Fruit fly (Drosophila melanogaster) whole organism, embryonic: ENCODE measurements around the gene sun.

Experiments
- Asciz ChIP-seq: fragments of 200-800 bp; sonication (Bioruptor generic); optimal IDR thresholded peaks from 2 replicates; lab custom pipeline; 2017; ENCODE audit warnings: missing biosample characterization, mild to moderate bottlenecking, missing genetic modification characterization, missing genetic modification reagents
- Awh ChIP-seq: fragments of 200-800 bp; sonication (Bioruptor generic); IDR thresholded peaks from 2 replicates; pipeline ENCODE4, ENCODE4 v1.3.6; 2022; ENCODE audit warnings: missing biosample characterization, missing genetic modification characterization
- B-H1 ChIP-seq: fragments of 200-800 bp; sonication (Bioruptor generic); IDR thresholded peaks from 3 replicates; pipeline ENCODE4 v1.3.6; 2022; ENCODE audit warnings: missing biosample characterization, missing genetic modification characterization
- CG10654 ChIP-seq: fragments of 200-800 bp; sonication (Bioruptor generic); optimal IDR thresholded peaks from 2 replicates; lab custom pipeline; 2016; ENCODE audit warnings: missing biosample characterization, missing genetic modification characterization
- CG11504 ChIP-seq: fragments of 200-800 bp; sonication (Bioruptor generic); optimal IDR thresholded peaks from 3 replicates; lab custom pipeline; 2019; ENCODE audit warnings: missing biosample characterization, mild to moderate bottlenecking, missing genetic modification characterization, moderate library complexity
- CG12391 ChIP-seq: fragments of 200-800 bp; sonication (Bioruptor generic); optimal IDR thresholded peaks from 3 replicates; lab custom pipeline; 2018; ENCODE audit warnings: missing biosample characterization, mild to moderate bottlenecking, missing genetic modification characterization, moderate library complexity
- CG12659 ChIP-seq: fragments of 200-800 bp; sonication (Bioruptor generic); optimal IDR thresholded peaks from 3 replicates; lab custom pipeline; 2017; ENCODE audit warnings: mild to moderate bottlenecking, missing biosample characterization, missing genetic modification reagents, missing genetic modification characterization
- CG13424 ChIP-seq: fragments of 200-800 bp; sonication (Bioruptor generic); optimal IDR thresholded peaks from 2 replicates; lab custom pipeline; 2019; ENCODE audit warnings: missing biosample characterization, mild to moderate bottlenecking, missing genetic modification characterization, moderate library complexity
- CG15073 ChIP-seq: fragments of 200-800 bp; sonication (Bioruptor generic); optimal IDR thresholded peaks from 2 replicates; lab custom pipeline; 2016; ENCODE audit warnings: missing biosample characterization, missing genetic modification characterization
- CG1529 ChIP-seq: fragments of 200-800 bp; sonication (Bioruptor generic); optimal IDR thresholded peaks from 3 replicates; lab custom pipeline; 2018; ENCODE audit warnings: missing biosample characterization, missing genetic modification characterization
- CG15514 ChIP-seq: fragments of 200-800 bp; sonication (Bioruptor generic); optimal IDR thresholded peaks from 3 replicates; lab custom pipeline; 2017; ENCODE audit warnings: missing biosample characterization, missing genetic modification characterization, mild to moderate bottlenecking, moderate library complexity, missing genetic modification reagents
- CG15696 ChIP-seq: fragments of 200-800 bp; sonication (Bioruptor generic); optimal IDR thresholded peaks from 2 replicates; lab custom pipeline; 2019; ENCODE audit warnings: missing biosample characterization, mild to moderate bottlenecking, missing genetic modification characterization, moderate library complexity
- CG18262 ChIP-seq: fragments of 200-800 bp; optimal IDR thresholded peaks from 3 replicates; lab custom pipeline; 2019; ENCODE audit warnings: missing biosample characterization, mild to moderate bottlenecking, missing genetic modification characterization, moderate library complexity
- CG2712 ChIP-seq: fragments of 200-800 bp; optimal IDR thresholded peaks from 3 replicates; lab custom pipeline; 2019; ENCODE audit warnings: missing biosample characterization, mild to moderate bottlenecking, missing genetic modification characterization, moderate library complexity
- CG42726 ChIP-seq: fragments of 200-800 bp; sonication (Bioruptor generic); IDR thresholded peaks from 2 replicates; pipeline ENCODE4 v1.3.6; 2022; ENCODE audit warnings: missing biosample characterization, missing genetic modification characterization; ENCODE audit not compliant: partially characterized antibody
- CG4328 ChIP-seq: fragments of 200-800 bp; sonication (Bioruptor generic); optimal IDR thresholded peaks from 3 replicates; lab custom pipeline; 2017; ENCODE audit warnings: missing biosample characterization, missing genetic modification reagents, missing genetic modification characterization
- CG4617 ChIP-seq: fragments of 200-800 bp; sonication (Bioruptor generic); optimal IDR thresholded peaks from 3 replicates; lab custom pipeline; 2016; ENCODE audit warnings: missing biosample characterization, missing genetic modification characterization, borderline replicate concordance
- CG5180 ChIP-seq: fragments of 200-800 bp; sonication (Bioruptor generic); optimal IDR thresholded peaks from 3 replicates; lab custom pipeline; 2017; ENCODE audit warnings: missing biosample characterization, missing genetic modification characterization, mild to moderate bottlenecking, moderate library complexity, missing genetic modification reagents
- CG6254 ChIP-seq: fragments of 200-800 bp; sonication (Bioruptor generic); optimal IDR thresholded peaks from 3 replicates; lab custom pipeline; 2017; ENCODE audit warnings: mild to moderate bottlenecking, missing biosample characterization, missing genetic modification reagents, missing genetic modification characterization
- CG6791 ChIP-seq: fragments of 200-800 bp; sonication (Bioruptor generic); IDR thresholded peaks from 3 replicates; pipeline ENCODE4 v1.3.6; 2022; ENCODE audit warnings: missing biosample characterization, missing genetic modification characterization; ENCODE audit not compliant: partially characterized antibody
- CG6813 ChIP-seq: fragments of 200-800 bp; sonication (Bioruptor generic); optimal IDR thresholded peaks from 2 replicates; lab custom pipeline; 2017; ENCODE audit warnings: missing biosample characterization, missing genetic modification characterization, mild to moderate bottlenecking, moderate library complexity, missing genetic modification reagents
- CG7271 ChIP-seq: fragments of 200-800 bp; sonication (Bioruptor generic); optimal IDR thresholded peaks from 2 replicates; lab custom pipeline; 2018; ENCODE audit warnings: missing biosample characterization, mild to moderate bottlenecking, missing genetic modification characterization, moderate library complexity
- CG7357 ChIP-seq: fragments of 200-800 bp; sonication (Bioruptor generic); IDR thresholded peaks from 3 replicates; pipeline ENCODE4 v1.3.6; 2022; ENCODE audit warnings: missing biosample characterization, missing genetic modification characterization
- CG8388 ChIP-seq: fragments of 200-800 bp; sonication (Bioruptor generic); optimal IDR thresholded peaks from 2 replicates; lab custom pipeline; 2019; ENCODE audit warnings: missing biosample characterization, mild to moderate bottlenecking, missing genetic modification characterization, moderate library complexity
- CG8944 ChIP-seq: fragments of 200-800 bp; sonication (Bioruptor generic); optimal IDR thresholded peaks from 3 replicates; lab custom pipeline; 2016; ENCODE audit warnings: missing biosample characterization, missing genetic modification characterization
- CG9876 ChIP-seq: fragments of 200-800 bp; sonication (Bioruptor generic); optimal IDR thresholded peaks from 2 replicates; lab custom pipeline; 2016; ENCODE audit warnings: missing biosample characterization, missing genetic modification characterization
- CoRest ChIP-seq: fragments of 200-800 bp; sonication (Bioruptor generic); optimal IDR thresholded peaks from 3 replicates; lab custom pipeline; 2018; ENCODE audit warnings: missing biosample characterization, mild to moderate bottlenecking, missing genetic modification characterization, moderate library complexity
- Dbx ChIP-seq: fragments of 200-800 bp; sonication (Bioruptor generic); IDR thresholded peaks from 3 replicates; pipeline ENCODE4 v1.3.6; 2022; ENCODE audit warnings: missing biosample characterization, missing genetic modification characterization
- HmgZ ChIP-seq: fragments of 200-800 bp; sonication (Bioruptor generic); optimal IDR thresholded peaks from 2 replicates; lab custom pipeline; 2018; ENCODE audit warnings: missing biosample characterization, mild to moderate bottlenecking, missing genetic modification characterization
- Nf-YC ChIP-seq: fragments of 200-800 bp; optimal IDR thresholded peaks from 3 replicates; lab custom pipeline; 2019; ENCODE audit warnings: missing biosample characterization, mild to moderate bottlenecking, missing genetic modification characterization, moderate library complexity
- Optix ChIP-seq: fragments of 200-800 bp; sonication (Bioruptor generic); IDR thresholded peaks from 3 replicates; pipeline ENCODE4 v1.3.6; 2022; ENCODE audit warnings: missing biosample characterization, missing genetic modification characterization
- PHDP ChIP-seq: fragments of 200-800 bp; sonication (Bioruptor generic); optimal IDR thresholded peaks from 3 replicates; lab custom pipeline; 2018; ENCODE audit warnings: missing biosample characterization, mild to moderate bottlenecking, missing genetic modification characterization, moderate library complexity
- Sry-δ ChIP-seq: fragments of 200-800 bp; sonication (Bioruptor generic); optimal IDR thresholded peaks from 2 replicates; lab custom pipeline; 2016; ENCODE audit warnings: missing biosample characterization, missing genetic modification characterization
- Vsx1 ChIP-seq: fragments of 200-800 bp; sonication (Bioruptor generic); optimal IDR thresholded peaks from 2 replicates; lab custom pipeline; 2017; ENCODE audit warnings: missing biosample characterization, mild to moderate bottlenecking, missing genetic modification characterization, missing genetic modification reagents
- ato ChIP-seq: fragments of 200-800 bp; sonication (Bioruptor generic); IDR thresholded peaks from 2 replicates; pipeline ENCODE4 v1.3.6; 2022; ENCODE audit warnings: missing biosample characterization, missing genetic modification characterization; ENCODE audit not compliant: partially characterized antibody
- az2 ChIP-seq: fragments of 200-800 bp; sonication (Bioruptor generic); optimal IDR thresholded peaks from 3 replicates; lab custom pipeline; 2016; ENCODE audit warnings: missing biosample characterization, missing genetic modification characterization
- chn ChIP-seq: fragments of 200-800 bp; sonication (Bioruptor generic); optimal IDR thresholded peaks from 2 replicates; lab custom pipeline; 2016; ENCODE audit warnings: missing biosample characterization, missing genetic modification characterization
- ftz-f1 ChIP-seq: fragments of 200-800 bp; sonication (Bioruptor generic); optimal IDR thresholded peaks from 2 replicates; lab custom pipeline; 2016; ENCODE audit warnings: missing biosample characterization, missing genetic modification characterization
- gsb-n ChIP-seq: fragments of 200-800 bp; sonication (Bioruptor generic); optimal IDR thresholded peaks from 3 replicates; lab custom pipeline; 2018; ENCODE audit warnings: missing biosample characterization, mild to moderate bottlenecking, missing genetic modification characterization
- ham ChIP-seq: fragments of 200-800 bp; sonication (Bioruptor generic); IDR thresholded peaks from 2 replicates; pipeline ENCODE4 v1.3.6; 2022; ENCODE audit warnings: missing biosample characterization, missing genetic modification characterization
- her ChIP-seq: fragments of 200-800 bp; sonication (Bioruptor generic); optimal IDR thresholded peaks from 2 replicates; lab custom pipeline; 2016; ENCODE audit warnings: missing biosample characterization, missing genetic modification characterization
- jumu ChIP-seq: fragments of 200-800 bp; sonication (Bioruptor generic); optimal IDR thresholded peaks from 3 replicates; lab custom pipeline; 2016; ENCODE audit warnings: missing biosample characterization, missing genetic modification characterization
- knrl ChIP-seq: fragments of 200-800 bp; sonication (Bioruptor generic); IDR thresholded peaks from 3 replicates; pipeline ENCODE4 v1.3.6; 2022; ENCODE audit warnings: missing biosample characterization, missing genetic modification characterization; ENCODE audit not compliant: partially characterized antibody
- lov ChIP-seq, 2 experiments: fragments of 200-800 bp in 1 of 2; fragments of >200 bp in 1 of 2; sonication (Bioruptor generic) in 1 of 2; IDR thresholded peaks in 1 of 2; optimal IDR thresholded peaks in 1 of 2; 2 replicates in 1 of 2; 3 replicates in 1 of 2; pipeline versions ENCODE4 v1.3.6 to Lab custom; 2017 to 2022; ENCODE audit warnings: missing biosample characterization in 1 of 2, missing genetic modification characterization in 1 of 2
- peb ChIP-seq: fragments of 200-800 bp; sonication (Bioruptor generic); IDR thresholded peaks from 2 replicates; pipeline ENCODE4 v1.3.6; 2022; ENCODE audit warnings: missing biosample characterization, missing genetic modification characterization
- pros ChIP-seq: fragments of 200-800 bp; sonication (Bioruptor generic); optimal IDR thresholded peaks from 3 replicates; lab custom pipeline; 2019; ENCODE audit warnings: missing biosample characterization, mild to moderate bottlenecking, missing genetic modification characterization, moderate library complexity
- pzg ChIP-seq: fragments of 200-800 bp; sonication (Bioruptor generic); optimal IDR thresholded peaks from 3 replicates; lab custom pipeline; 2018; ENCODE audit warnings: missing biosample characterization, mild to moderate bottlenecking, missing genetic modification characterization, moderate library complexity

sun gene

dm6 chrX:15802880-15803650 is 46.0 kb downstream of the sun start (continued):
- TF ChIP-seq CoRest (tag; lab: Kevin White, UChicago) (peak; percentile 40), pzg (GFP tag; lab: Kevin White, UChicago) (peak; percentile 42), Nf-YC (tag; lab: Kevin White, UChicago) (peak; percentile 88), CG18262 (tag; lab: Kevin White, UChicago) (peak; percentile 36), chn (GFP tag; lab: Kevin White, UChicago) (no peak), CG4617 (GFP tag; lab: Kevin White, UChicago) (peak; percentile 31), peb (GFP tag; lab: Robert Waterston, UW) (no peak), CG11504 (tag; lab: Kevin White, UChicago) (no peak), CG6813 (GFP tag; lab: Kevin White, UChicago) (peak; percentile 24), CG6254 (GFP tag; lab: Kevin White, UChicago) (no peak), ato (GFP tag; lab: Robert Waterston, UW) (peak; percentile 55), Dbx (GFP tag; lab: Robert Waterston, UW) (0 out of 3 replicates have a peak, but pooled peaks have one; percentile 16), her (GFP tag; lab: Kevin White, UChicago) (no peak), CG9876 (no peak), CG15073 (no peak), jumu (no peak), CG12391 (tag; lab: Kevin White, UChicago) (peak; percentile 34), HmgZ (no peak), CG10654 (GFP tag; lab: Kevin White, UChicago) (no peak), CG6791 (GFP tag; lab: Robert Waterston, UW) (peak; percentile 85), Awh (no peak), pros (GFP tag; lab: Kevin White, UChicago) (no peak), lov (optimal IDR thresholded peaks at IDR 0.05; lab: Kevin White, UChicago) (no peak), lov (GFP tag; IDR thresholded peaks at IDR 0.05; lab: Robert Waterston, UW) (no peak), CG5180 (GFP tag; lab: Kevin White, UChicago) (no peak), PHDP (tag; lab: Kevin White, UChicago) (peak; percentile 7), CG15514 (GFP tag; lab: Kevin White, UChicago) (peak; percentile 47), Vsx1 (no peak), CG8388 (peak; percentile 32), gsb-n (tag; lab: Kevin White, UChicago) (no peak), CG13424 (tag; lab: Kevin White, UChicago) (peak; percentile 34), CG4328 (GFP tag; lab: Kevin White, UChicago) (no peak), ham (GFP tag; lab: Robert Waterston, UW) (no peak), CG12659 (peak; percentile 20), CG42726 (GFP tag; lab: Robert Waterston, UW) (peak; percentile 32; the same call in 1 of the 2 replicates), knrl (peak; percentile 71), az2 (GFP tag; lab: Kevin White, UChicago) (peak; percentile 6), Asciz (GFP tag; lab: Kevin White, UChicago) (no peak), Optix (no peak), Sry-δ (GFP tag; lab: Kevin White, UChicago) (peak; percentile 76), CG2712 (peak; percentile 31), CG7357 (GFP tag; lab: Robert Waterston, UW) (peak; percentile 76), B-H1 (GFP tag; lab: Robert Waterston, UW) (no peak), CG1529 (GFP tag; lab: Kevin White, UChicago) (no peak), CG8944 (GFP tag; lab: Kevin White, UChicago) (no peak), CG15696 (tag; lab: Kevin White, UChicago) (no peak), CG7271 (tag; lab: Kevin White, UChicago) (no peak), ftz-f1 (GFP tag; lab: Kevin White, UChicago) (no peak)
